Fruit fly (Drosophila melanogaster) whole organism: ENCODE data around the gene CG14963.

Experiments
- CG8478 ChIP-seq: fragments of >200 bp; optimal IDR thresholded peaks from 2 replicates; lab custom pipeline; 2018; ENCODE audit warnings: inconsistent platforms
- Dll ChIP-seq: fragments of >200 bp; optimal IDR thresholded peaks from 2 replicates; lab custom pipeline; 2017
- EcR ChIP-seq, 2 experiments: fragments of >200 bp; optimal IDR thresholded peaks; 2 replicates each; lab custom pipeline; 2017; ENCODE audit warnings: missing biosample characterization in 2 of 2, missing genetic modification characterization in 2 of 2, missing genetic modification reagents in 2 of 2
- pan ChIP-seq: fragments of >200 bp; optimal IDR thresholded peaks from 2 replicates; lab custom pipeline; 2017
- psq ChIP-seq: fragments of >200 bp; optimal IDR thresholded peaks from 2 replicates; lab custom pipeline; 2017
- usp ChIP-seq: fragments of >200 bp; optimal IDR thresholded peaks from 2 replicates; lab custom pipeline; 2017; ENCODE audit warnings: missing biosample characterization, missing genetic modification characterization, mixed read lengths

Gene CG14963

dm6 chr3L:3192333-3192894 is 20.1 kb upstream of the CG14963 start, which contains the start of gene CG14965:
Gene CG14965, minus strand, starts transcription at chr3L:3192491.
- TF ChIP-seq Dll (lab: Kevin White, UChicago) (no peak), EcR (GFP tag; optimal IDR thresholded peaks at IDR 0.05; lab: Kevin White, UChicago) (no peak), psq (lab: Kevin White, UChicago) (no peak), pan (no peak), CG8478 (lab: Kevin White, UChicago) (no peak), usp (GFP tag; lab: Kevin White, UChicago) (no peak)

DNA sequence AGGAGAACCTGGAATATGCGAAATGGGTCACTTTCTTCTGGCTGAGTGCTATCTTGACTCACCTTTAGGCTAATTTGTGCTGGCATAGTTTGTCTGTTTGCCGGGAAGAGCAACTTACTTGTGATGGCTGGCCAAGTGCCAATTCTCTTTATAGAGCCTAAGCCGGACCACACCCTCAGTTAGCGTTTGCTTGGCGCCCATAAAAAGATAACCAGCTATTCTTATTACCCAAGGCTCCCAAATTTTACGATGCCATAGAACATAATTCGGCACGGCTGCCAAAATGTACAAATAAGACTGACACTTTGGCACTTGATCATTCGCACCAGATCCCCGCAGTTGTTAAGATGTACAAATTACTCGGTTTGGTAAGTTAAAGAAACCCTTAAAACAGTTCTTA is 17.3 kb upstream of the CG14963 start, which contains the start of the genes CG42525 and CG14958:
TSS of gene CG42525 (minus strand) at position 101 of the 400 bp plus-strand sequence.
TSS of gene CG14958 (plus strand) at position 332 of the 400 bp plus-strand sequence.
- TF ChIP-seq psq (lab: Kevin White, UChicago), result no peak
- no peak for TF ChIP-seq Dll (lab: Kevin White, UChicago)
- TF ChIP-seq usp (GFP tag; lab: Kevin White, UChicago), result no peak
- no peak for TF ChIP-seq pan
- TF ChIP-seq EcR (GFP tag; optimal IDR thresholded peaks at IDR 0.05; lab: Kevin White, UChicago), result no peak
- no peak for TF ChIP-seq CG8478 (lab: Kevin White, UChicago)

- TF ChIP-seq Dll (lab: Kevin White, UChicago), result no peak
- no peak for TF ChIP-seq usp (GFP tag; lab: Kevin White, UChicago)
- TF ChIP-seq psq (lab: Kevin White, UChicago), result no peak
- TF ChIP-seq EcR (GFP tag; optimal IDR thresholded peaks at IDR 0.05; lab: Kevin White, UChicago), result no peak
- no peak for TF ChIP-seq pan
- no peak for TF ChIP-seq CG8478 (lab: Kevin White, UChicago)
Measured at dm6 chr3L:3187263-3187662, 14.9 kb upstream of the CG14963 start, which contains the start of gene CG14957. Gene CG14957, plus strand, starts transcription at chr3L:3187563.

DNA sequence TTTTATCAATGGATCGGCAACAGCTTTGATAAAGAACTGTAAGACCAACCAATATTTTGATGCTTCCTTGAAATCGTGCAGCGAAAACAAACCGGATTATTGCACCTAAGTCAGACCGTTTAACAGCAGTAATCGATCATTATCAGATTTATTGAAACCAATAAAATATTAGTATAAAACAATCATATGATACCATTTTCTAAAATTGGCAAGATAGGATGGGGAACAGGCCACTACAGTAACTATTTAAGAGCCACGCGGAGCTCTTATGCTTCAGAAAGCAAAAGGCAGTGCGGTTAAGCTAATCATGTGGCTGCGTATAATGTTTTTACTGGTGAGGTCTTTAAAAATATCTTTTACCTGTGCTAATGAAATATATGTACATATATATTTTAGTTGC is 14.0 kb upstream of the CG14963 start, which contains the start of gene CG32284:
TSS of gene CG32284 (plus strand) at position 301 of the 400 bp plus-strand sequence.
- TF ChIP-seq Dll (lab: Kevin White, UChicago) (no peak), psq (lab: Kevin White, UChicago) (no peak), usp (GFP tag; lab: Kevin White, UChicago) (no peak), pan (no peak)

dm6 chr3L:3184104-3184503 is 11.8 kb upstream of the CG14963 start, which contains the start of gene CG42494:
Gene CG42494, plus strand, starts transcription at chr3L:3184404.
- TF ChIP-seq EcR (GFP tag; optimal IDR thresholded peaks at IDR 0.05; lab: Kevin White, UChicago) (no peak), psq (lab: Kevin White, UChicago) (no peak), CG8478 (lab: Kevin White, UChicago) (no peak), pan (no peak), Dll (lab: Kevin White, UChicago) (no peak), usp (GFP tag; lab: Kevin White, UChicago) (no peak)

dm6 chr3L:3179474-3179873 is 7.1 kb upstream of the CG14963 start:
- TF ChIP-seq Dll (lab: Kevin White, UChicago) (no peak), EcR (GFP tag; optimal IDR thresholded peaks at IDR 0.05; lab: Kevin White, UChicago) (peak in 1 of 2 experiments; percentile 79), pan (no peak)

DNA sequence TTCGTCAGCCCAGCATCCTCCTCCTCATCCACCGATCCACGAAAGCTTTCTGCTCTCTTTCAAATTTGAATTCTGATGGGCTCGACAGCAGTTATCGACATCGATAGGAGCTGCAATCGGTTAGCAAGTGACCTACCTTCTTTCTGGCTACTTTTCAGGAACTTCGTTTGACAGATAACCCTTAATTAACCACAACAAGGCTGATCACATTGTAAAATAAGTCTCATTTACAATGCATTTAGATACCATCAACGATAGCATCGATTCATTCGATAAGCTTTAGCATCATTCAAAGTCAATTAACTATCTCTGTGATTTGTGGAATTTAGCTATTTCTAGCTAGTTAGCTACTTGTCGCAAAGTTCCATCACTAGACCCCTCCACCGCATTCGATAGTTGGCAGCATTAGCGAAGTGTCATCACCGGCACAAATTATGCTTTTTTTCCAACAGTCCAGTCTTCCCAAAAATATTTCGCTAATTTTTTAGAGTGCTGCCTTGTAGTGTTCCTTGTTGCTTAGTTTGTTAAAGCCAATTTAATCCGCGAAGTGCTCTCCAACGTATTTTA is 6.3 kb upstream of the CG14963 start, which contains the start of the genes MnM and Girdin:
TSS of gene MnM (minus strand) at position 51 of the 567 bp plus-strand sequence.
TSS of gene Girdin (plus strand) at position 401 of the 567 bp plus-strand sequence.
- TF ChIP-seq psq (lab: Kevin White, UChicago) (no peak), CG8478 (lab: Kevin White, UChicago) (no peak), Dll (lab: Kevin White, UChicago) (no peak), EcR (GFP tag; optimal IDR thresholded peaks at IDR 0.05; lab: Kevin White, UChicago) (no peak), usp (GFP tag; lab: Kevin White, UChicago) (no peak), pan (no peak)

dm6 chr3L:3177872-3178271 is 5.5 kb upstream of the CG14963 start:
- no peak for TF ChIP-seq pan
- TF ChIP-seq CG8478 (lab: Kevin White, UChicago), result no peak
- no peak for TF ChIP-seq usp (GFP tag; lab: Kevin White, UChicago)
- TF ChIP-seq Dll (lab: Kevin White, UChicago), result no peak
- no peak for TF ChIP-seq EcR (GFP tag; optimal IDR thresholded peaks at IDR 0.05; lab: Kevin White, UChicago)
- no peak for TF ChIP-seq psq (lab: Kevin White, UChicago)

dm6 chr3L:3169107-3169506 is 3.2 kb downstream of the CG14963 start, which contains the start of the genes CG32278 and CG32281:
Gene CG32278, plus strand, starts transcription at chr3L:3169286.
Gene CG32281, plus strand, starts transcription at chr3L:3169375.
- TF ChIP-seq EcR (GFP tag; optimal IDR thresholded peaks at IDR 0.05; lab: Kevin White, UChicago), result no peak
- TF ChIP-seq CG8478 (lab: Kevin White, UChicago), result no peak
- no peak for TF ChIP-seq usp (GFP tag; lab: Kevin White, UChicago)
- no peak for TF ChIP-seq Dll (lab: Kevin White, UChicago)
- no peak for TF ChIP-seq psq (lab: Kevin White, UChicago)
- no peak for TF ChIP-seq pan

- TF ChIP-seq CG8478 (lab: Kevin White, UChicago) (no peak), psq (lab: Kevin White, UChicago) (no peak), EcR (GFP tag; optimal IDR thresholded peaks at IDR 0.05; lab: Kevin White, UChicago) (no peak), Dll (lab: Kevin White, UChicago) (no peak), pan (no peak), usp (GFP tag; lab: Kevin White, UChicago) (no peak)
Measured at dm6 chr3L:3166200-3166695, 6.1 kb downstream of the CG14963 start, which contains the start of gene Asciz. Gene Asciz, minus strand, starts transcription at chr3L:3166250.

DNA sequence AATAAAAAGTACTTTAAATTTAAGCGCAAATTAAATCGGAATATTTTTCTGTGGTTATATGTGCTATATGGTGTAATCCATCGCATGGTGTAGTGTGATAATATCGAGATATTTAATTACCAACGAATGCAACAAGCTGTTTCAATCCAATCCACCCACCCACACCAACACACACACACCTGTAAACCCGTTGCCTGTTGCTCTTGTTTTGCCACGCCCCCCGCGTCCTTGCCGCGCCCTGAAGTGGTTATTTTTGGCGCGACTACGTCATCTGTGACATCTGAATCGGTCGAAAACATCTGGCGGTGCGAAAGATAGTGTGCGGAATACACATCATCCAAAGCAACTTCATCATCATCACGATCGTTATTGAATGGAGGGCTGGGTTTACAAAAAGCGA is 6.9 kb downstream of the CG14963 start:
- TF ChIP-seq CG8478 (lab: Kevin White, UChicago), result no peak
- TF ChIP-seq Dll (lab: Kevin White, UChicago), result no peak
- TF ChIP-seq EcR (GFP tag; optimal IDR thresholded peaks at IDR 0.05; lab: Kevin White, UChicago), result no peak
- TF ChIP-seq psq (lab: Kevin White, UChicago), result no peak
- TF ChIP-seq usp (GFP tag; lab: Kevin White, UChicago), result no peak
- no peak for TF ChIP-seq pan
